Fruit fly (Drosophila melanogaster) whole organism, embryonic: Measurements from ENCODE around the gene CG2187.
A peak's percentile ranks its signal among the peaks of the same experiment; 100 is the strongest.

Experiments used
- Ada2b ChIP-seq: fragments of 200-800 bp; sonication (Bioruptor generic); IDR thresholded peaks from 2 replicates; pipeline ENCODE4 v1.3.6; 2022; ENCODE audit warnings: missing biosample characterization, missing genetic modification characterization
- Awh ChIP-seq: fragments of 200-800 bp; sonication (Bioruptor generic); IDR thresholded peaks from 2 replicates; pipeline ENCODE4, ENCODE4 v1.3.6; 2022; ENCODE audit warnings: missing biosample characterization, missing genetic modification characterization
- CG10321 ChIP-seq: fragments of 200-800 bp; sonication (Bioruptor generic); IDR thresholded peaks from 2 replicates; pipeline ENCODE4 v1.3.6; 2022; ENCODE audit warnings: missing biosample characterization, missing genetic modification characterization
- CG10979 ChIP-seq: fragments of 200-800 bp; sonication (Bioruptor generic); optimal IDR thresholded peaks from 2 replicates; lab custom pipeline; 2018; ENCODE audit warnings: missing biosample characterization, mild to moderate bottlenecking, missing genetic modification characterization, moderate library complexity
- CG11695 ChIP-seq: fragments of 200-800 bp; sonication (Bioruptor generic); IDR thresholded peaks from 3 replicates; pipeline ENCODE4 v1.3.6; 2022; ENCODE audit warnings: missing biosample characterization, missing genetic modification characterization
- CG11696 ChIP-seq: fragments of 200-800 bp; sonication (Bioruptor generic); IDR thresholded peaks from 2 replicates; pipeline ENCODE4 v1.3.6; 2022; ENCODE audit warnings: missing biosample characterization, missing genetic modification characterization
- CG12391 ChIP-seq: fragments of 200-800 bp; sonication (Bioruptor generic); optimal IDR thresholded peaks from 3 replicates; lab custom pipeline; 2018; ENCODE audit warnings: missing biosample characterization, mild to moderate bottlenecking, missing genetic modification characterization, moderate library complexity
- CG14014 ChIP-seq: fragments of 200-800 bp; sonication (Bioruptor generic); IDR thresholded peaks from 2 replicates; pipeline ENCODE4 v1.3.6; 2022; ENCODE audit warnings: missing biosample characterization, missing genetic modification characterization
- CG14860 ChIP-seq: fragments of 200-800 bp; sonication (Bioruptor generic); IDR thresholded peaks from 3 replicates; pipeline ENCODE4 v1.3.6; 2022; ENCODE audit warnings: missing biosample characterization, missing genetic modification characterization; ENCODE audit not compliant: partially characterized antibody
- CG1647 ChIP-seq: fragments of 200-800 bp; sonication (Bioruptor generic); optimal IDR thresholded peaks from 3 replicates; lab custom pipeline; 2016; ENCODE audit warnings: missing biosample characterization, missing genetic modification characterization
- CG16779 ChIP-seq: fragments of 200-800 bp; sonication (Bioruptor generic); IDR thresholded peaks from 2 replicates; pipeline ENCODE4 v1.3.6; 2022; ENCODE audit warnings: missing biosample characterization, missing genetic modification characterization
- CG16815 ChIP-seq: fragments of 200-800 bp; sonication (Bioruptor generic); optimal IDR thresholded peaks from 3 replicates; lab custom pipeline; 2017; ENCODE audit warnings: missing biosample characterization, mild to moderate bottlenecking, missing genetic modification characterization
- CG17361 ChIP-seq: fragments of 200-800 bp; sonication (Bioruptor generic); IDR thresholded peaks from 3 replicates; pipeline ENCODE4 v1.3.6; 2022; ENCODE audit warnings: missing biosample characterization, missing genetic modification characterization
- CG17568 ChIP-seq: fragments of 200-800 bp; sonication (Bioruptor generic); optimal IDR thresholded peaks from 2 replicates; lab custom pipeline; 2018; ENCODE audit warnings: missing biosample characterization, mild to moderate bottlenecking, missing genetic modification characterization, moderate library complexity
- CG1792 ChIP-seq: fragments of 200-800 bp; sonication (Bioruptor generic); optimal IDR thresholded peaks from 2 replicates; lab custom pipeline; 2016; ENCODE audit warnings: missing biosample characterization, missing genetic modification characterization
- CG2120 ChIP-seq: fragments of 200-800 bp; sonication (Bioruptor generic); optimal IDR thresholded peaks from 3 replicates; lab custom pipeline; 2016; ENCODE audit warnings: missing biosample characterization, missing genetic modification characterization
- CG2889 ChIP-seq: fragments of 200-800 bp; sonication (Bioruptor generic); IDR thresholded peaks from 3 replicates; pipeline ENCODE4 v1.3.6; 2022; ENCODE audit warnings: missing biosample characterization, missing genetic modification characterization
- CG30403 ChIP-seq: fragments of 200-800 bp; sonication (Bioruptor generic); optimal IDR thresholded peaks from 3 replicates; lab custom pipeline; 2016; ENCODE audit warnings: missing biosample characterization, missing genetic modification characterization
- CG3163 ChIP-seq: fragments of 200-800 bp; sonication (Bioruptor generic); optimal IDR thresholded peaks from 3 replicates; lab custom pipeline; 2016; ENCODE audit warnings: missing biosample characterization, missing genetic modification characterization
- CG33213 ChIP-seq: fragments of 200-800 bp; sonication (Bioruptor generic); optimal IDR thresholded peaks from 3 replicates; lab custom pipeline; 2016; ENCODE audit warnings: missing biosample characterization, missing genetic modification characterization
- CG34224 ChIP-seq: fragments of 200-800 bp; sonication (Bioruptor generic); IDR thresholded peaks from 3 replicates; pipeline ENCODE4 v1.3.6; 2022; ENCODE audit warnings: missing biosample characterization, missing genetic modification characterization; ENCODE audit not compliant: partially characterized antibody
- CG3838 ChIP-seq: fragments of 200-800 bp; sonication (Bioruptor generic); optimal IDR thresholded peaks from 3 replicates; lab custom pipeline; 2016; ENCODE audit warnings: missing biosample characterization, missing genetic modification characterization
- CG6765 ChIP-seq: fragments of 200-800 bp; sonication (Bioruptor generic); optimal IDR thresholded peaks from 3 replicates; lab custom pipeline; 2017; ENCODE audit warnings: missing biosample characterization, mild to moderate bottlenecking, missing genetic modification characterization
- CG9727 ChIP-seq: fragments of 200-800 bp; sonication (Bioruptor generic); optimal IDR thresholded peaks from 3 replicates; lab custom pipeline; 2017; ENCODE audit warnings: missing biosample characterization, mild to moderate bottlenecking, missing genetic modification characterization
- CG9876 ChIP-seq: fragments of 200-800 bp; sonication (Bioruptor generic); optimal IDR thresholded peaks from 2 replicates; lab custom pipeline; 2016; ENCODE audit warnings: missing biosample characterization, missing genetic modification characterization
- CTCF ChIP-seq: fragments of 200-800 bp; sonication (Bioruptor generic); optimal IDR thresholded peaks from 2 replicates; lab custom pipeline; 2017; ENCODE audit warnings: missing biosample characterization, mild to moderate bottlenecking, missing genetic modification characterization, moderate library complexity
- Dfd ChIP-seq, 2 experiments: fragments of >200 bp; optimal IDR thresholded peaks; 2 replicates each; lab custom pipeline; 2017; ENCODE audit warnings: missing biosample characterization in 2 of 2, missing genetic modification characterization in 2 of 2
- Dip3 ChIP-seq: fragments of 200-800 bp; sonication (Bioruptor generic); optimal IDR thresholded peaks from 3 replicates; lab custom pipeline; 2016; ENCODE audit warnings: missing biosample characterization, missing genetic modification characterization
- Dp ChIP-seq: fragments of 200-800 bp; sonication (Bioruptor generic); optimal IDR thresholded peaks from 2 replicates; lab custom pipeline; 2018; ENCODE audit warnings: missing biosample characterization, mild to moderate bottlenecking, missing genetic modification characterization, moderate library complexity
- Gsc ChIP-seq: fragments of 200-800 bp; sonication (Bioruptor generic); IDR thresholded peaks from 2 replicates; pipeline ENCODE4 v1.3.6; 2022; ENCODE audit warnings: missing biosample characterization, missing genetic modification characterization
- HLH3B ChIP-seq: fragments of 200-800 bp; sonication (Bioruptor generic); IDR thresholded peaks from 2 replicates; pipeline ENCODE4 v1.3.6; 2022; ENCODE audit warnings: missing biosample characterization, missing genetic modification characterization
- MBD-R2 ChIP-seq: fragments of 200-800 bp; sonication (Bioruptor generic); IDR thresholded peaks from 2 replicates; pipeline ENCODE4 v1.3.6; 2022; ENCODE audit warnings: missing biosample characterization, missing genetic modification characterization
- NC2α ChIP-seq: fragments of 200-800 bp; sonication (Bioruptor generic); optimal IDR thresholded peaks from 2 replicates; lab custom pipeline; 2016; ENCODE audit warnings: missing biosample characterization, missing genetic modification characterization
- NFAT ChIP-seq: fragments of 200-800 bp; sonication (Bioruptor generic); IDR thresholded peaks from 2 replicates; pipeline ENCODE4 v1.3.6; 2022; ENCODE audit warnings: missing biosample characterization, missing genetic modification characterization
- cad ChIP-seq: fragments of >200 bp; optimal IDR thresholded peaks from 2 replicates; lab custom pipeline; 2017; ENCODE audit warnings: missing biosample characterization, missing genetic modification characterization
- caup ChIP-seq: fragments of 200-800 bp; sonication (Bioruptor generic); optimal IDR thresholded peaks from 3 replicates; lab custom pipeline; 2017; ENCODE audit warnings: missing biosample characterization, mild to moderate bottlenecking, missing genetic modification characterization, moderate library complexity; ENCODE audit not compliant: severe bottlenecking
- chn ChIP-seq: fragments of 200-800 bp; sonication (Bioruptor generic); optimal IDR thresholded peaks from 2 replicates; lab custom pipeline; 2016; ENCODE audit warnings: missing biosample characterization, missing genetic modification characterization
- croc ChIP-seq: fragments of 200-800 bp; sonication (Bioruptor generic); conservative IDR thresholded peaks from 3 replicates; pipeline ENCODE4 v1.3.6; 2022; ENCODE audit warnings: missing biosample characterization, missing genetic modification characterization
- emc ChIP-seq: fragments of 200-800 bp; sonication (Bioruptor generic); optimal IDR thresholded peaks from 2 replicates; lab custom pipeline; 2016; ENCODE audit warnings: missing biosample characterization, missing genetic modification characterization
- fd102C ChIP-seq: fragments of 200-800 bp; sonication (Bioruptor generic); optimal IDR thresholded peaks from 2 replicates; lab custom pipeline; 2018; ENCODE audit warnings: missing biosample characterization, mild to moderate bottlenecking, missing genetic modification characterization, moderate library complexity
- gcm ChIP-seq: fragments of 200-800 bp; sonication (Bioruptor generic); optimal IDR thresholded peaks from 2 replicates; lab custom pipeline; 2019; ENCODE audit warnings: missing biosample characterization, mild to moderate bottlenecking, missing genetic modification characterization, moderate library complexity
- kah ChIP-seq: fragments of 200-800 bp; sonication (Bioruptor generic); optimal IDR thresholded peaks from 2 replicates; lab custom pipeline; 2018; ENCODE audit warnings: missing biosample characterization, mild to moderate bottlenecking, missing genetic modification characterization
- ken ChIP-seq: fragments of 200-800 bp; sonication (Bioruptor generic); IDR thresholded peaks from 3 replicates; pipeline ENCODE4 v1.3.6; 2022; ENCODE audit warnings: missing biosample characterization, missing genetic modification characterization
- lov ChIP-seq, 2 experiments: fragments of 200-800 bp in 1 of 2; fragments of >200 bp in 1 of 2; sonication (Bioruptor generic) in 1 of 2; IDR thresholded peaks in 1 of 2; optimal IDR thresholded peaks in 1 of 2; 2 replicates in 1 of 2; 3 replicates in 1 of 2; pipeline versions ENCODE4 v1.3.6 to Lab custom; 2017 to 2022; ENCODE audit warnings: missing biosample characterization in 1 of 2, missing genetic modification characterization in 1 of 2
- otp ChIP-seq: fragments of 200-800 bp; sonication (Bioruptor generic); IDR thresholded peaks from 3 replicates; pipeline ENCODE4, ENCODE4 v1.3.6; 2022; ENCODE audit warnings: missing biosample characterization, missing genetic modification characterization
- phol ChIP-seq: fragments of 200-800 bp; sonication (Bioruptor generic); optimal IDR thresholded peaks from 3 replicates; lab custom pipeline; 2018; ENCODE audit warnings: missing biosample characterization, mild to moderate bottlenecking, missing genetic modification characterization, moderate library complexity
- pita ChIP-seq: fragments of 200-800 bp; sonication (Bioruptor generic); optimal IDR thresholded peaks from 2 replicates; lab custom pipeline; 2017; ENCODE audit warnings: missing biosample characterization, mild to moderate bottlenecking, missing genetic modification characterization
- sc ChIP-seq, 3 experiments: fragments of >200 bp in 2 of 3; fragments of 200-800 bp in 1 of 3; sonication (Bioruptor generic) in 1 of 3; optimal IDR thresholded peaks; 2 replicates in 2 of 3; 3 replicates in 1 of 3; lab custom pipeline; 2017; ENCODE audit warnings: mild to moderate bottlenecking in 1 of 3, missing biosample characterization in 1 of 3, missing genetic modification characterization in 1 of 3, missing genetic modification reagents in 1 of 3
- scrt ChIP-seq: fragments of 200-800 bp; sonication (Bioruptor generic); optimal IDR thresholded peaks from 2 replicates; lab custom pipeline; 2018; ENCODE audit warnings: missing biosample characterization, mild to moderate bottlenecking, missing genetic modification characterization, moderate library complexity
- sens-2 ChIP-seq: fragments of 200-800 bp; sonication (Bioruptor generic); IDR thresholded peaks from 2 replicates; pipeline ENCODE4 v1.3.6; 2022; ENCODE audit warnings: missing biosample characterization, missing genetic modification characterization
- sqz ChIP-seq: fragments of 200-800 bp; sonication (Bioruptor generic); optimal IDR thresholded peaks from 3 replicates; lab custom pipeline; 2018; ENCODE audit warnings: missing biosample characterization, mild to moderate bottlenecking, missing genetic modification characterization

The CG2187 gene

DNA sequence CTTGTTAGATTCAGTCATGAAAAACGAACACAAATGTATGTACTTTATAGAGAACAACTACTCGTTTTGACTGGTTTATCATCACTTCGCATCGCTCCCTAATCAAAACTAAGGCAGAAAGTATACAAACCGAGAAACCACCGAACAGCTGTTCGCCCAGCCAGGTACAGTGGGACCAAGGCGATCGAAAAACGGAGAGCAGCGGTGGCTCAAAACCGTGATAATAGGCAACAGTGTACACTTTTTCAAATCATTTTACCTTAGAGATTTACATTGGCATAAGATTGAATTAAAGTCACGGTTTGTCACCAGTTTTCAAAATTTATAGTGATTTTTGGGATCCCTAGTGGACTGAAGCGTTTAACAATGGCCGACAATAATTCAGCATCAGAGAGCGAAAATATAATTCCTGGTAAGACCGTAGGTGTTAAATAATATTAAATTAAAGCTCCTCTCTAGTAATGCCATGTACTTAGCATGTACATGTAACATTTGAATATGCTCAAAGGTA lies 46.8 kb upstream of the CG2187 start, which contains the start of the genes CG42233 and CG1971 (continued):
- TF ChIP-seq kah (no peak), CG1647 (GFP tag; lab: Kevin White, UChicago) (peak; percentile 12), CG2889 (GFP tag; lab: Robert Waterston, UW) (no peak), MBD-R2 (peak; percentile 48), HLH3B (0 out of 2 replicates have a peak, but pooled peaks have one; percentile 8), CG3163 (GFP tag; lab: Kevin White, UChicago) (no peak), Gsc (GFP tag; lab: Robert Waterston, UW) (no peak), otp (GFP tag; lab: Robert Waterston, UW) (no peak), scrt (GFP tag; lab: Kevin White, UChicago) (no peak), lov (optimal IDR thresholded peaks at IDR 0.05; lab: Kevin White, UChicago) (no peak), lov (GFP tag; IDR thresholded peaks at IDR 0.05; lab: Robert Waterston, UW) (no peak), ken (GFP tag; lab: Robert Waterston, UW) (no peak), CG30403 (GFP tag; lab: Kevin White, UChicago) (no peak), sqz (no peak), CG6765 (GFP tag; lab: Kevin White, UChicago) (no peak), CG9727 (peak; percentile 0), CG1792 (GFP tag; lab: Kevin White, UChicago) (no peak), cad (no peak), CG10979 (tag; lab: Kevin White, UChicago) (peak; percentile 37), CG17568 (no peak), sc (optimal IDR thresholded peaks at IDR 0.05; lab: Kevin White, UChicago) (no peak), sc (GFP tag; optimal IDR thresholded peaks at IDR 0.05; lab: Kevin White, UChicago) (no peak), fd102C (GFP tag; lab: Kevin White, UChicago) (no peak), chn (GFP tag; lab: Kevin White, UChicago) (peak; percentile 32), CG16779 (no peak), caup (GFP tag; lab: Kevin White, UChicago) (no peak), CG2120 (GFP tag; lab: Kevin White, UChicago) (no peak), CG14860 (GFP tag; lab: Robert Waterston, UW) (no peak), Dfd (GFP tag; optimal IDR thresholded peaks at IDR 0.05; lab: Kevin White, UChicago) (no peak), CTCF (GFP tag; lab: Kevin White, UChicago) (peak; percentile 8), sens-2 (no peak), CG11695 (GFP tag; lab: Robert Waterston, UW) (no peak), CG34224 (GFP tag; lab: Robert Waterston, UW) (no peak), CG17361 (GFP tag; lab: Robert Waterston, UW) (no peak), Dip3 (GFP tag; lab: Kevin White, UChicago) (peak; percentile 13), gcm (GFP tag; lab: Kevin White, UChicago) (no peak), CG3838 (GFP tag; lab: Kevin White, UChicago) (no peak), CG11696 (GFP tag; lab: Robert Waterston, UW) (peak; percentile 58; the same call in 1 of the 2 replicates), NFAT (no peak), emc (GFP tag; lab: Kevin White, UChicago) (no peak), NC2α (GFP tag; lab: Kevin White, UChicago) (no peak), CG14014 (GFP tag; lab: Robert Waterston, UW) (0 out of 2 replicates have a peak, but pooled peaks have one; percentile 19), phol (peak; percentile 52), CG33213 (GFP tag; lab: Kevin White, UChicago) (no peak), croc (GFP tag; lab: Robert Waterston, UW) (no peak), CG9876 (GFP tag; lab: Kevin White, UChicago) (no peak), Ada2b (GFP tag; lab: Robert Waterston, UW) (no peak), Awh (GFP tag; lab: Robert Waterston, UW) (no peak), pita (GFP tag; lab: Kevin White, UChicago) (no peak), CG12391 (tag; lab: Kevin White, UChicago) (peak; percentile 34), CG16815 (no peak), Dp (GFP tag; lab: Kevin White, UChicago) (no peak), CG10321 (GFP tag; lab: Robert Waterston, UW) (no peak)
